Worm (Caenorhabditis elegans): Measurements from ENCODE around the gene srx-78.

ce11 chrV:15139811-15140210 is 45.0 kb downstream of the srx-78 start:
- TF ChIP-seq ztf-4 (tag; optimal IDR thresholded peaks at IDR 0.05): no peak
- TF ChIP-seq fkh-10 (GFP tag; optimal IDR thresholded peaks at IDR 0.05): no peak
- no peak for TF ChIP-seq egl-27 (tag; optimal IDR thresholded peaks at IDR 0.05)
- no peak for TF ChIP-seq ama-1 (optimal IDR thresholded peaks at IDR 0.05)
- no peak for TF ChIP-seq unc-62 (GFP tag; optimal IDR thresholded peaks at IDR 0.05)
- no peak for TF ChIP-seq nfya-1 (tag; optimal IDR thresholded peaks at IDR 0.05; ENCODE audit: insufficient read depth)
- no peak for TF ChIP-seq tbx-2 (tag; optimal IDR thresholded peaks at IDR 0.05)
- no peak for TF ChIP-seq lin-15B (tag; optimal IDR thresholded peaks at IDR 0.05)
- no peak for TF ChIP-seq skn-1 (tag; optimal IDR thresholded peaks at IDR 0.05)
